Fruit fly (Drosophila melanogaster) whole organism, embryonic: ENCODE data around the gene CG42512.

Source experiments
- CG10565 ChIP-seq: fragments of 200-800 bp; sonication (Bioruptor generic); optimal IDR thresholded peaks from 3 replicates; lab custom pipeline; 2016; ENCODE audit warnings: missing biosample characterization, mild to moderate bottlenecking, missing genetic modification characterization
- CG12104 ChIP-seq: fragments of 200-800 bp; sonication (Bioruptor generic); optimal IDR thresholded peaks from 3 replicates; lab custom pipeline; 2016; ENCODE audit warnings: missing biosample characterization, missing genetic modification characterization
- CG12299 ChIP-seq: fragments of 200-800 bp; sonication (Bioruptor generic); optimal IDR thresholded peaks from 2 replicates; lab custom pipeline; 2018; ENCODE audit warnings: missing biosample characterization, mild to moderate bottlenecking, missing genetic modification characterization
- CG12659 ChIP-seq: fragments of 200-800 bp; sonication (Bioruptor generic); optimal IDR thresholded peaks from 3 replicates; lab custom pipeline; 2017; ENCODE audit warnings: mild to moderate bottlenecking, missing biosample characterization, missing genetic modification reagents, missing genetic modification characterization
- CG12744 ChIP-seq: fragments of 200-800 bp; sonication (Bioruptor generic); optimal IDR thresholded peaks from 2 replicates; lab custom pipeline; 2016; ENCODE audit warnings: missing biosample characterization, missing genetic modification characterization
- CG13424 ChIP-seq: fragments of 200-800 bp; sonication (Bioruptor generic); optimal IDR thresholded peaks from 2 replicates; lab custom pipeline; 2019; ENCODE audit warnings: missing biosample characterization, mild to moderate bottlenecking, missing genetic modification characterization, moderate library complexity
- CG13775 ChIP-seq: fragments of 200-800 bp; sonication (Bioruptor generic); optimal IDR thresholded peaks from 3 replicates; lab custom pipeline; 2017; ENCODE audit warnings: missing biosample characterization, mild to moderate bottlenecking, missing genetic modification characterization
- CG14441 ChIP-seq: fragments of 200-800 bp; sonication (Bioruptor generic); IDR thresholded peaks from 2 replicates; pipeline ENCODE4 v1.3.6; 2022; ENCODE audit warnings: missing biosample characterization, missing genetic modification characterization
- CG1529 ChIP-seq: fragments of 200-800 bp; sonication (Bioruptor generic); optimal IDR thresholded peaks from 3 replicates; lab custom pipeline; 2018; ENCODE audit warnings: missing biosample characterization, missing genetic modification characterization
- CG1603 ChIP-seq: fragments of 200-800 bp; sonication (Bioruptor generic); optimal IDR thresholded peaks from 2 replicates; lab custom pipeline; 2019; ENCODE audit warnings: missing biosample characterization, mild to moderate bottlenecking, missing genetic modification characterization, moderate library complexity
- CG1647 ChIP-seq: fragments of 200-800 bp; sonication (Bioruptor generic); optimal IDR thresholded peaks from 3 replicates; lab custom pipeline; 2016; ENCODE audit warnings: missing biosample characterization, missing genetic modification characterization
- CG16813 ChIP-seq: fragments of 200-800 bp; sonication (Bioruptor generic); IDR thresholded peaks from 3 replicates; pipeline ENCODE4 v1.3.6; 2022; ENCODE audit warnings: missing biosample characterization, missing genetic modification characterization; ENCODE audit not compliant: partially characterized antibody
- CG2678 ChIP-seq: fragments of 200-800 bp; sonication (Bioruptor generic); optimal IDR thresholded peaks from 3 replicates; lab custom pipeline; 2019; ENCODE audit warnings: missing biosample characterization, mild to moderate bottlenecking, missing genetic modification characterization, moderate library complexity
- CG30020 ChIP-seq: fragments of 200-800 bp; optimal IDR thresholded peaks from 2 replicates; lab custom pipeline; 2019; ENCODE audit warnings: missing biosample characterization, mild to moderate bottlenecking, missing genetic modification characterization, moderate library complexity
- CG3163 ChIP-seq: fragments of 200-800 bp; sonication (Bioruptor generic); optimal IDR thresholded peaks from 3 replicates; lab custom pipeline; 2016; ENCODE audit warnings: missing biosample characterization, missing genetic modification characterization
- CG32532 ChIP-seq: fragments of 200-800 bp; sonication (Bioruptor generic); IDR thresholded peaks from 2 replicates; pipeline ENCODE4 v1.3.6; 2022; ENCODE audit warnings: missing biosample characterization, missing genetic modification characterization
- CG33557 ChIP-seq: fragments of 200-800 bp; sonication (Bioruptor generic); optimal IDR thresholded peaks from 2 replicates; lab custom pipeline; 2019; ENCODE audit warnings: missing biosample characterization, mild to moderate bottlenecking, missing genetic modification characterization, moderate library complexity
- CG4328 ChIP-seq: fragments of 200-800 bp; sonication (Bioruptor generic); optimal IDR thresholded peaks from 3 replicates; lab custom pipeline; 2017; ENCODE audit warnings: missing biosample characterization, missing genetic modification reagents, missing genetic modification characterization
- CG6683 ChIP-seq: fragments of 200-800 bp; sonication (Bioruptor generic); optimal IDR thresholded peaks from 2 replicates; lab custom pipeline; 2017; ENCODE audit warnings: missing biosample characterization, mild to moderate bottlenecking, missing genetic modification characterization, missing genetic modification reagents
- CG7839 ChIP-seq: fragments of 200-800 bp; sonication (Bioruptor generic); optimal IDR thresholded peaks from 3 replicates; lab custom pipeline; 2018; ENCODE audit warnings: missing biosample characterization, mild to moderate bottlenecking, missing genetic modification characterization, moderate library complexity
- CG8089 ChIP-seq: fragments of 200-800 bp; sonication (Bioruptor generic); optimal IDR thresholded peaks from 3 replicates; lab custom pipeline; 2016; ENCODE audit warnings: missing biosample characterization, missing genetic modification characterization
- CG8281 ChIP-seq: fragments of 200-800 bp; sonication (Bioruptor generic); optimal IDR thresholded peaks from 2 replicates; lab custom pipeline; 2018; ENCODE audit warnings: missing biosample characterization, mild to moderate bottlenecking, missing genetic modification characterization, moderate library complexity
- CHES-1-like ChIP-seq: fragments of 200-800 bp; sonication (Bioruptor generic); optimal IDR thresholded peaks from 2 replicates; lab custom pipeline; 2016; ENCODE audit warnings: missing biosample characterization, missing genetic modification characterization
- Chrac-16 ChIP-seq: fragments of 200-800 bp; sonication (Bioruptor generic); optimal IDR thresholded peaks from 3 replicates; lab custom pipeline; 2016; ENCODE audit warnings: missing biosample characterization, missing genetic modification characterization
- CkIIα-i1 ChIP-seq: fragments of 200-800 bp; sonication (Bioruptor generic); IDR thresholded peaks from 2 replicates; pipeline ENCODE4 v1.3.6; 2022; ENCODE audit warnings: missing biosample characterization, missing genetic modification characterization
- CoRest ChIP-seq: fragments of 200-800 bp; sonication (Bioruptor generic); optimal IDR thresholded peaks from 3 replicates; lab custom pipeline; 2018; ENCODE audit warnings: missing biosample characterization, mild to moderate bottlenecking, missing genetic modification characterization, moderate library complexity
- Dbx ChIP-seq: fragments of 200-800 bp; sonication (Bioruptor generic); IDR thresholded peaks from 3 replicates; pipeline ENCODE4 v1.3.6; 2022; ENCODE audit warnings: missing biosample characterization, missing genetic modification characterization
- HHEX ChIP-seq: fragments of 200-800 bp; sonication (Bioruptor generic); optimal IDR thresholded peaks from 3 replicates; lab custom pipeline; 2017; ENCODE audit warnings: missing biosample characterization, mild to moderate bottlenecking, missing genetic modification characterization, missing genetic modification reagents
- Meics ChIP-seq: fragments of 200-800 bp; sonication (Bioruptor generic); optimal IDR thresholded peaks from 2 replicates; lab custom pipeline; 2017; ENCODE audit warnings: missing biosample characterization, mild to moderate bottlenecking, missing genetic modification characterization
- Mrtf ChIP-seq: fragments of 200-800 bp; sonication (Bioruptor generic); IDR thresholded peaks from 3 replicates; pipeline ENCODE4 v1.3.6; 2022; ENCODE audit warnings: missing biosample characterization, missing genetic modification characterization
- Nf-YA ChIP-seq: fragments of 200-800 bp; sonication (Bioruptor generic); IDR thresholded peaks from 2 replicates; pipeline ENCODE4 v1.3.6; 2022; ENCODE audit warnings: missing biosample characterization, missing genetic modification characterization
- PHDP ChIP-seq: fragments of 200-800 bp; sonication (Bioruptor generic); optimal IDR thresholded peaks from 3 replicates; lab custom pipeline; 2018; ENCODE audit warnings: missing biosample characterization, mild to moderate bottlenecking, missing genetic modification characterization, moderate library complexity
- Pdp1 ChIP-seq, 2 experiments: fragments of 200-800 bp; sonication (Bioruptor generic); optimal IDR thresholded peaks; 3 replicates each; lab custom pipeline; 2016; ENCODE audit warnings: missing biosample characterization in 2 of 2, missing genetic modification characterization in 2 of 2, mild to moderate bottlenecking in 1 of 2, moderate library complexity in 1 of 2
- Ssrp ChIP-seq: fragments of 200-800 bp; sonication (Bioruptor generic); optimal IDR thresholded peaks from 2 replicates; lab custom pipeline; 2018; ENCODE audit warnings: missing biosample characterization, mild to moderate bottlenecking, missing genetic modification characterization, moderate library complexity
- ab ChIP-seq: fragments of 200-800 bp; sonication (Bioruptor generic); optimal IDR thresholded peaks from 2 replicates; lab custom pipeline; 2016; ENCODE audit warnings: missing biosample characterization, missing genetic modification characterization
- ac ChIP-seq: fragments of 200-800 bp; sonication (Bioruptor generic); optimal IDR thresholded peaks from 3 replicates; lab custom pipeline; 2017; ENCODE audit warnings: missing biosample characterization, mild to moderate bottlenecking, missing genetic modification characterization
- bab2 ChIP-seq: fragments of 200-800 bp; sonication (Bioruptor generic); optimal IDR thresholded peaks from 2 replicates; lab custom pipeline; 2016; ENCODE audit warnings: missing biosample characterization, missing genetic modification characterization
- bigmax ChIP-seq: fragments of 200-800 bp; sonication (Bioruptor generic); optimal IDR thresholded peaks from 2 replicates; lab custom pipeline; 2018; ENCODE audit warnings: missing biosample characterization, mild to moderate bottlenecking, missing genetic modification characterization
- chm ChIP-seq: fragments of 200-800 bp; sonication (Bioruptor generic); IDR thresholded peaks from 2 replicates; pipeline ENCODE4 v1.3.6; 2022; ENCODE audit warnings: missing biosample characterization, missing genetic modification characterization
- crp ChIP-seq, 2 experiments: fragments of 200-800 bp; sonication (Bioruptor generic); optimal IDR thresholded peaks; 2 replicates in 1 of 2; 3 replicates in 1 of 2; lab custom pipeline; 2017; ENCODE audit warnings: missing biosample characterization in 2 of 2, missing genetic modification characterization in 2 of 2, mild to moderate bottlenecking in 1 of 2, moderate library complexity in 1 of 2
- ewg ChIP-seq: fragments of 200-800 bp; sonication (Bioruptor generic); optimal IDR thresholded peaks from 3 replicates; lab custom pipeline; 2017; ENCODE audit warnings: mild to moderate bottlenecking, missing biosample characterization, missing genetic modification reagents, missing genetic modification characterization
- gsb-n ChIP-seq: fragments of 200-800 bp; sonication (Bioruptor generic); optimal IDR thresholded peaks from 3 replicates; lab custom pipeline; 2018; ENCODE audit warnings: missing biosample characterization, mild to moderate bottlenecking, missing genetic modification characterization
- lilli ChIP-seq: fragments of 200-800 bp; sonication (Bioruptor generic); optimal IDR thresholded peaks from 3 replicates; lab custom pipeline; 2016; ENCODE audit warnings: missing biosample characterization, missing genetic modification characterization
- luna ChIP-seq: fragments of 200-800 bp; sonication (Bioruptor generic); optimal IDR thresholded peaks from 2 replicates; lab custom pipeline; 2016; ENCODE audit warnings: missing biosample characterization, missing genetic modification characterization
- nau ChIP-seq: fragments of 200-800 bp; sonication (Bioruptor generic); optimal IDR thresholded peaks from 3 replicates; lab custom pipeline; 2017; ENCODE audit warnings: missing biosample characterization, mild to moderate bottlenecking, missing genetic modification characterization, missing genetic modification reagents
- nmo ChIP-seq: fragments of 200-800 bp; sonication (Bioruptor generic); optimal IDR thresholded peaks from 2 replicates; lab custom pipeline; 2018; ENCODE audit warnings: missing biosample characterization, mild to moderate bottlenecking, missing genetic modification characterization, moderate library complexity
- sqz ChIP-seq: fragments of 200-800 bp; sonication (Bioruptor generic); optimal IDR thresholded peaks from 3 replicates; lab custom pipeline; 2018; ENCODE audit warnings: missing biosample characterization, mild to moderate bottlenecking, missing genetic modification characterization
- stwl ChIP-seq: fragments of 200-800 bp; sonication (Bioruptor generic); optimal IDR thresholded peaks from 3 replicates; lab custom pipeline; 2018; ENCODE audit warnings: missing biosample characterization, mild to moderate bottlenecking, missing genetic modification characterization, moderate library complexity
- trem ChIP-seq: fragments of 200-800 bp; optimal IDR thresholded peaks from 3 replicates; lab custom pipeline; 2019; ENCODE audit warnings: missing biosample characterization, mild to moderate bottlenecking, missing genetic modification characterization, moderate library complexity
- zfh1 ChIP-seq: fragments of 200-800 bp; sonication (Bioruptor generic); IDR thresholded peaks from 3 replicates; pipeline ENCODE4 v1.3.6; 2022; ENCODE audit warnings: missing biosample characterization, missing genetic modification characterization

CG42512 gene

DNA sequence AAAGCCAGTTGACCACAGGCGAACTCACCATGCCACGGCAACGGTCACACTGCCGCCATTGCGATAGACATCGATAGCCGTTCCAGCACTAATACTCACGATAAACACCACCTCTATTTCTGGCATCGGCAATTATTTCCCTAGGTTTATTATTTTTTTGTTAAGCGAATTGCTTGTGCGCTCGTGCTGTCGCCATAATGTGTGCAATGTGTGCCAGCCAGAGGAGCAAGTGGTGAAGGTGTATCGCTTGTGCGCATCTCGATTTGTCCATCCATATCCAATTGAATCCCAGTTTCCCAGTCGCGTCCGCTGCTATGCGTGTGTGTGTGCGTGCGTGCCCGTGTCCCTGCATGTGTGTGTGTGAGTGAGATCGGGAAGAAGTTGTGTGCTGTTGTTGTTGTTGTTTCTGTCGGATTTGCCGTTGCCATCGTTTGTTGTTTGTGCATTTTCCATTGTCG is 40.5 kb upstream of the CG42512 start, which contains the start of gene mbt (continued):
- TF ChIP-seq CG16813 (GFP tag; lab: Robert Waterston, UW) (peak; percentile 91), Mrtf (GFP tag; lab: Robert Waterston, UW) (no peak), bigmax (GFP tag; lab: Kevin White, UChicago) (no peak), CG10565 (no peak), Meics (GFP tag; lab: Kevin White, UChicago) (no peak), Dbx (no peak), luna (GFP tag; lab: Kevin White, UChicago) (no peak), gsb-n (tag; lab: Kevin White, UChicago) (peak; percentile 27), nau (GFP tag; lab: Kevin White, UChicago) (no peak), Ssrp (no peak), CG8089 (no peak), CG6683 (GFP tag; lab: Kevin White, UChicago) (no peak), CG8281 (tag; lab: Kevin White, UChicago) (no peak), sqz (GFP tag; lab: Kevin White, UChicago) (peak; percentile 53), bab2 (GFP tag; lab: Kevin White, UChicago) (no peak), lilli (GFP tag; lab: Kevin White, UChicago) (peak; percentile 29), zfh1 (GFP tag; lab: Robert Waterston, UW) (0 out of 3 replicates have a peak, but pooled peaks have one; percentile 24), Nf-YA (GFP tag; lab: Robert Waterston, UW) (no peak), CG32532 (GFP tag; lab: Robert Waterston, UW) (peak; percentile 21; the same call in 1 of the 2 replicates), CG33557 (GFP tag; lab: Kevin White, UChicago) (no peak), Pdp1 (GFP tag; optimal IDR thresholded peaks at IDR 0.05; lab: Kevin White, UChicago) (peak in 1 of 2 experiments; percentile 7), CoRest (tag; lab: Kevin White, UChicago) (no peak), ewg (GFP tag; lab: Kevin White, UChicago) (no peak), CG30020 (tag; lab: Kevin White, UChicago) (peak; percentile 43), stwl (tag; lab: Kevin White, UChicago) (peak; percentile 31), CG12659 (GFP tag; lab: Kevin White, UChicago) (peak; percentile 74), CG1529 (no peak), nmo (GFP tag; lab: Kevin White, UChicago) (peak; percentile 60), CG2678 (no peak), ac (GFP tag; lab: Kevin White, UChicago) (no peak), HHEX (no peak), ab (GFP tag; lab: Kevin White, UChicago) (no peak), chm (GFP tag; lab: Robert Waterston, UW) (no peak), CG4328 (GFP tag; lab: Kevin White, UChicago) (no peak), CG13775 (no peak), CG3163 (GFP tag; lab: Kevin White, UChicago) (no peak), CkIIα-i1 (GFP tag; lab: Robert Waterston, UW) (no peak), Chrac-16 (GFP tag; lab: Kevin White, UChicago) (no peak), CG12299 (no peak), CG1647 (no peak), trem (peak; percentile 53), PHDP (tag; lab: Kevin White, UChicago) (no peak), CHES-1-like (GFP tag; lab: Kevin White, UChicago) (peak; percentile 72), crp (GFP tag; optimal IDR thresholded peaks at IDR 0.05; lab: Kevin White, UChicago) (no peak), CG14441 (no peak), CG12104 (GFP tag; lab: Kevin White, UChicago) (no peak), CG7839 (tag; lab: Kevin White, UChicago) (no peak), CG12744 (GFP tag; lab: Kevin White, UChicago) (no peak), CG13424 (no peak), CG1603 (tag; lab: Kevin White, UChicago) (no peak)
